Worm (Caenorhabditis elegans): ENCODE measurements around the gene acp-5.

acp-5 gene

DNA sequence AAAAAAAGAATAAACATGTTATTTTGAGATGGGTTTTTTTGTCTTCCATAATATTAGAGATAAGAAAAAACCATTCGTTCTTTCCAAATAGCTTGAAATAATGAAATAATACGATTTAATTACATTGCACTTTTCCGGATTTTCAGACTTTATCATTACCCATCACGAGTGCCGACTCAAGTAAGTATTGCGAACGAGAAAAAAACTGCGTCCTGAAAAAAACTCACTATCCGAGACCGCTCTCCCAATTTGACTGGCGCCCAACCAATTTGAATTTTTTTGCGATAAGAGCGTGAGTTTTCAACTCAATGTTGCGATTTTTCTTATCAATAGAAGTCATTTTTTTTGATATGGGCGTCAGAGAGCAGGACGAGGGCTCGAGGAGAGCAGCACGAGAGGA lies 16.2 kb upstream of the acp-5 start (continued):
- TF ChIP-seq hlh-11 (tag; optimal IDR thresholded peaks at IDR 0.05) (peak; percentile 87), dve-1 (tag; optimal IDR thresholded peaks at IDR 0.05; ENCODE audit: insufficient read depth) (peak; percentile 77), rbr-2 (tag; optimal IDR thresholded peaks at IDR 0.05) (no peak), tra-1 (GFP tag; IDR thresholded peaks at IDR 0.05) (peak; percentile 72), egl-43 (GFP tag; IDR thresholded peaks at IDR 0.05) (no peak), arid-1 (GFP tag; conservative IDR thresholded peaks at IDR 0.05) (no peak), ctbp-1 (GFP tag; IDR thresholded peaks at IDR 0.05) (no peak), lin-1 (GFP tag; IDR thresholded peaks at IDR 0.05) (no peak), nhr-41 (GFP tag; IDR thresholded peaks at IDR 0.05) (0 out of 2 replicates have a peak, but pooled peaks have one; percentile 30), unc-39 (tag; optimal IDR thresholded peaks at IDR 0.05) (no peak), ztf-11 (tag; optimal IDR thresholded peaks at IDR 0.05) (no peak), aha-1 (tag) (no peak), nhr-42 (GFP tag; IDR thresholded peaks at IDR 0.05) (no peak), tag-97 (GFP tag; IDR thresholded peaks at IDR 0.05) (no peak), nhr-77 (tag; optimal IDR thresholded peaks at IDR 0.05) (peak; percentile 62), nhr-11 (tag; optimal IDR thresholded peaks at IDR 0.05) (no peak), mes-2 (tag; optimal IDR thresholded peaks at IDR 0.05; ENCODE audit: poor library complexity, severe bottlenecking) (peak; percentile 10)

DNA sequence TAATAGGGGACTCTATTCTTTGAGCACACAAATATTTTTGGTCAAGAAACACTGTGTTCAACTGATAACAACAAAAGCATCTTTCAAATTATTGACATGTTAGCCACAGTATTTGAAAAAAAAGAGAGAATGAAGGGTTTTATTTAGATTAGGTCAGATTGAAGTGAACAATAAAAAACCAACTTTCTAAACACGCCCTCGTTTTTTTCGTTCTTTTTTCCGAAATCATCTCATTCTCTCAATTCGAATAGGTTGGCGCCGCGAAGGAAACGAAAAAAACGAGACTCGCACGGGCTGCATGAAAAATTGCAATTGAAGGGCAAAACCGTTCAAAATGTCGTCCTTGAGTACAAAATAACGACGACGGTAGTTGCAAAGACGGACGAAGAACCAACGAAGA lies 14.9 kb upstream of the acp-5 start:
- peak; percentile 22 for TF ChIP-seq hlh-11 (tag; optimal IDR thresholded peaks at IDR 0.05)
- TF ChIP-seq zag-1 (tag; optimal IDR thresholded peaks at IDR 0.05), result no peak
- TF ChIP-seq php-3 (GFP tag; IDR thresholded peaks at IDR 0.05), result no peak; the same call in 1 of the 2 replicates
- no peak for TF ChIP-seq D1046.2 (GFP tag; IDR thresholded peaks at IDR 0.05)
- TF ChIP-seq F49E8.2 (tag; optimal IDR thresholded peaks at IDR 0.05; ENCODE audit: borderline replicate concordance), result no peak
- no peak for TF ChIP-seq Y5F2A.4 (GFP tag; optimal IDR thresholded peaks at IDR 0.05)
- TF ChIP-seq dve-1 (tag; optimal IDR thresholded peaks at IDR 0.05; ENCODE audit: insufficient read depth), result peak; percentile 20
- peak; percentile 67 for TF ChIP-seq dmd-6 (GFP tag; IDR thresholded peaks at IDR 0.05)
- TF ChIP-seq daf-16 (GFP tag; optimal IDR thresholded peaks at IDR 0.05), result no peak
- peak; percentile 63 for TF ChIP-seq daf-16 (tag; optimal IDR thresholded peaks at IDR 0.05)
- TF ChIP-seq snpc-4 (tag; optimal IDR thresholded peaks at IDR 0.05), result no peak
- peak; percentile 39 for TF ChIP-seq nhr-28 (tag; optimal IDR thresholded peaks at IDR 0.05)
- TF ChIP-seq nhr-25 (tag; optimal IDR thresholded peaks at IDR 0.05; ENCODE audit: borderline replicate concordance, insufficient read depth), result peak; percentile 8
- TF ChIP-seq Y48G9A.11 (GFP tag; IDR thresholded peaks at IDR 0.05), result no peak
- no peak for TF ChIP-seq mes-2 (tag; optimal IDR thresholded peaks at IDR 0.05; ENCODE audit: poor library complexity, severe bottlenecking)

DNA sequence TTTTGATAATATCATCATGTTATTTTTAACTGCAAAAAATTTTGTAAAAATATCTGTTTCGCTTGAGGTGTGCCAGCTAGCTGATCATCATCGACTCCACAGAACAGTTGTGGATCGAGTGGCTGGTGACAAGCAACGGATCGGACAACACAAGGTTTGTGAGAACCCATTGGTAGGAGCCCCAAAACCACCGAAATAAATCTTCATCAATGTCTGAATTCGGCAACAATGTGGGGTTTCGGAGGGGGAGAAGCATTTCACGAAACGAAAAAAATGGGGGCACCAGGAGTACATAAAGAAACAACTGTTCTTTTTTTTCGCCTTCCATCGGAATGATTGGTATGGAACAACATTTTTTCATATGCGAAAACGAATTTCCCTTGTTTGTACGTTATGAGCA lies 13.9 kb upstream of the acp-5 start:
- TF ChIP-seq unc-62 (GFP tag; optimal IDR thresholded peaks at IDR 0.05 in 1 of 2) (peak in 1 of 2 experiments; percentile 11), unc-62 (tag; optimal IDR thresholded peaks at IDR 0.05) (no peak), hlh-11 (tag; optimal IDR thresholded peaks at IDR 0.05) (peak; percentile 44), pha-4 (GFP tag; IDR thresholded peaks at IDR 0.05) (no peak), pha-4 (tag; optimal IDR thresholded peaks at IDR 0.05) (no peak), daf-16 (GFP tag; optimal IDR thresholded peaks at IDR 0.05) (peak in 1 of 2 experiments; percentile 88), daf-16 (tag; optimal IDR thresholded peaks at IDR 0.05) (no peak), madf-5 (GFP tag; IDR thresholded peaks at IDR 0.05) (no peak), daf-19 (GFP tag; conservative IDR thresholded peaks at IDR 0.05) (0 out of 2 replicates have a peak, but pooled peaks have one; percentile 27)

DNA sequence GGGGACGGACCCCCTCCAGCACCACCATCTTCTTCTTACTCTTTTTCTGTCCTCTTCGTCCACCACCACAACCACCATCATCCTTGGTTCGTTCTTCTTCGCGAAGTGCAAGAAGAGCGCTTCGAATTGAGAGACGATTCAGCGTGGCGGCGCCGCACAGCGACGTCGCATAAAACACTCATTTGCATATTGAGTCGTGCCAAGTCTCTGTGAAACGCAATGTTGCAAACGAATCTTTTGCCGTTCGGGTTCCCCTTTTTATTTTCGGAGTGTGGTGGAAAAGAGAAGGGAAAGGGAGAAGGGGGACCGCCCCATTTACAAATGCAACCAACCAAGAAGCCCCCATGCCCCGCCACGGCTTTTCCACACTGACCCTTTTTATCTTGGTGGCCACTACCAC lies 12.9 kb upstream of the acp-5 start:
- TF ChIP-seq ceh-20 (GFP tag; IDR thresholded peaks at IDR 0.05) (no peak), nhr-102 (tag; optimal IDR thresholded peaks at IDR 0.05) (no peak), mep-1 (tag; optimal IDR thresholded peaks at IDR 0.05) (peak; percentile 31), hif-1 (tag; optimal IDR thresholded peaks at IDR 0.05) (no peak), spr-3 (GFP tag; optimal IDR thresholded peaks at IDR 0.05) (no peak), saeg-2 (GFP tag; IDR thresholded peaks at IDR 0.05) (0 out of 2 replicates have a peak, but pooled peaks have one; percentile 20), D1046.2 (GFP tag; IDR thresholded peaks at IDR 0.05) (no peak), lin-15B (tag; optimal IDR thresholded peaks at IDR 0.05) (no peak), rbr-2 (tag; optimal IDR thresholded peaks at IDR 0.05) (peak; percentile 38), hmg-1.1 (GFP tag; IDR thresholded peaks at IDR 0.05) (peak; percentile 52), vab-7 (GFP tag; IDR thresholded peaks at IDR 0.05) (peak; percentile 55), F37D6.2 (tag; optimal IDR thresholded peaks at IDR 0.05) (peak; percentile 29), zag-1 (tag; optimal IDR thresholded peaks at IDR 0.05) (no peak), lsy-2 (tag; optimal IDR thresholded peaks at IDR 0.05) (peak in 1 of 2 experiments; percentile 34), lin-29 (GFP tag; IDR thresholded peaks at IDR 0.05) (no peak)

Data from whole organism, L4 larva.